Fruit fly (Drosophila melanogaster) whole organism, embryonic: ENCODE data around the gene Epp.

Source experiments
- Bteb2 ChIP-seq: fragments of 200-800 bp; sonication (Bioruptor generic); optimal IDR thresholded peaks from 2 replicates; lab custom pipeline; 2016; ENCODE audit warnings: missing biosample characterization, missing genetic modification characterization
- CG10366 ChIP-seq: fragments of 200-800 bp; sonication (Bioruptor generic); IDR thresholded peaks from 2 replicates; pipeline ENCODE4 v1.3.6; 2022; ENCODE audit warnings: missing biosample characterization, missing genetic modification characterization
- CG11247 ChIP-seq: fragments of 200-800 bp; sonication (Bioruptor generic); IDR thresholded peaks from 2 replicates; pipeline ENCODE4 v1.3.6; 2022; ENCODE audit warnings: missing biosample characterization, missing genetic modification characterization
- CG12391 ChIP-seq: fragments of 200-800 bp; sonication (Bioruptor generic); optimal IDR thresholded peaks from 3 replicates; lab custom pipeline; 2018; ENCODE audit warnings: missing biosample characterization, mild to moderate bottlenecking, missing genetic modification characterization, moderate library complexity
- CG13894 ChIP-seq: fragments of 200-800 bp; sonication (Bioruptor generic); optimal IDR thresholded peaks from 3 replicates; lab custom pipeline; 2018; ENCODE audit warnings: missing biosample characterization, mild to moderate bottlenecking, missing genetic modification characterization, moderate library complexity
- CG17802 ChIP-seq: fragments of 200-800 bp; sonication (Bioruptor generic); optimal IDR thresholded peaks from 2 replicates; lab custom pipeline; 2018; ENCODE audit warnings: missing biosample characterization, mild to moderate bottlenecking, missing genetic modification characterization, moderate library complexity
- CG18764 ChIP-seq: fragments of 200-800 bp; sonication (Bioruptor generic); optimal IDR thresholded peaks from 3 replicates; lab custom pipeline; 2016; ENCODE audit warnings: missing biosample characterization, missing genetic modification characterization
- CG2678 ChIP-seq: fragments of 200-800 bp; sonication (Bioruptor generic); optimal IDR thresholded peaks from 3 replicates; lab custom pipeline; 2019; ENCODE audit warnings: missing biosample characterization, mild to moderate bottlenecking, missing genetic modification characterization, moderate library complexity
- CG2889 ChIP-seq: fragments of 200-800 bp; sonication (Bioruptor generic); IDR thresholded peaks from 3 replicates; pipeline ENCODE4 v1.3.6; 2022; ENCODE audit warnings: missing biosample characterization, missing genetic modification characterization
- CG3726 ChIP-seq: fragments of 200-800 bp; sonication (Bioruptor generic); IDR thresholded peaks from 3 replicates; pipeline ENCODE4, ENCODE4 v1.3.6; 2022; ENCODE audit warnings: missing biosample characterization, missing genetic modification characterization
- CG4617 ChIP-seq: fragments of 200-800 bp; sonication (Bioruptor generic); optimal IDR thresholded peaks from 3 replicates; lab custom pipeline; 2016; ENCODE audit warnings: missing biosample characterization, missing genetic modification characterization, borderline replicate concordance
- CG7963 ChIP-seq: fragments of 200-800 bp; sonication (Bioruptor generic); IDR thresholded peaks from 3 replicates; pipeline ENCODE4 v1.3.6; 2022; ENCODE audit warnings: missing biosample characterization, missing genetic modification characterization; ENCODE audit not compliant: partially characterized antibody
- CG9609 ChIP-seq: fragments of 200-800 bp; sonication (Bioruptor generic); optimal IDR thresholded peaks from 3 replicates; lab custom pipeline; 2016; ENCODE audit warnings: missing biosample characterization, missing genetic modification characterization
- CkIIα-i1 ChIP-seq: fragments of 200-800 bp; sonication (Bioruptor generic); IDR thresholded peaks from 2 replicates; pipeline ENCODE4 v1.3.6; 2022; ENCODE audit warnings: missing biosample characterization, missing genetic modification characterization
- Dref ChIP-seq: fragments of 200-800 bp; sonication (Bioruptor generic); IDR thresholded peaks from 2 replicates; pipeline ENCODE4 v1.3.6; 2022; ENCODE audit warnings: missing biosample characterization, missing genetic modification characterization
- E2f2 ChIP-seq: fragments of 200-800 bp; sonication (Bioruptor generic); IDR thresholded peaks from 2 replicates; pipeline ENCODE4 v1.3.6; 2022; ENCODE audit warnings: missing biosample characterization, missing genetic modification characterization
- Elba2 ChIP-seq: fragments of 200-800 bp; sonication (Bioruptor generic); optimal IDR thresholded peaks from 3 replicates; lab custom pipeline; 2016; ENCODE audit warnings: missing biosample characterization, missing genetic modification characterization
- Fer2 ChIP-seq: fragments of 200-800 bp; sonication (Bioruptor generic); optimal IDR thresholded peaks from 2 replicates; lab custom pipeline; 2018; ENCODE audit warnings: missing biosample characterization, mild to moderate bottlenecking, missing genetic modification characterization, moderate library complexity
- Fer3 ChIP-seq: fragments of 200-800 bp; sonication (Bioruptor generic); optimal IDR thresholded peaks from 2 replicates; lab custom pipeline; 2018; ENCODE audit warnings: missing biosample characterization, mild to moderate bottlenecking, missing genetic modification characterization, moderate library complexity
- Kr ChIP-seq: fragments of 200-800 bp; sonication (Bioruptor generic); optimal IDR thresholded peaks from 2 replicates; lab custom pipeline; 2017; ENCODE audit warnings: missing biosample characterization, mild to moderate bottlenecking, missing genetic modification characterization
- MESR4 ChIP-seq: fragments of 200-800 bp; sonication (Bioruptor generic); optimal IDR thresholded peaks from 2 replicates; lab custom pipeline; 2018; ENCODE audit warnings: missing biosample characterization, mild to moderate bottlenecking, missing genetic modification characterization, moderate library complexity
- Med ChIP-seq: fragments of 200-800 bp; sonication (Bioruptor generic); peaks from one replicate; lab custom pipeline; 2016; ENCODE audit warnings: missing biosample characterization, missing genetic modification characterization, mild to moderate bottlenecking, inconsistent platforms, moderate library complexity
- NfI ChIP-seq: fragments of 200-800 bp; sonication (Bioruptor generic); optimal IDR thresholded peaks from 3 replicates; lab custom pipeline; 2018; ENCODE audit warnings: missing biosample characterization, mild to moderate bottlenecking, missing genetic modification characterization, moderate library complexity
- Rx ChIP-seq: fragments of 200-800 bp; sonication (Bioruptor generic); IDR thresholded peaks from 2 replicates; pipeline ENCODE4 v1.3.6; 2022; ENCODE audit warnings: missing biosample characterization, missing genetic modification characterization
- Taf1 ChIP-seq: fragments of 200-800 bp; sonication (Bioruptor generic); IDR thresholded peaks from 2 replicates; pipeline ENCODE4 v1.3.6; 2022; ENCODE audit warnings: missing biosample characterization, missing genetic modification characterization
- Vsx1 ChIP-seq: fragments of 200-800 bp; sonication (Bioruptor generic); optimal IDR thresholded peaks from 2 replicates; lab custom pipeline; 2017; ENCODE audit warnings: missing biosample characterization, mild to moderate bottlenecking, missing genetic modification characterization, missing genetic modification reagents
- br ChIP-seq: fragments of >200 bp; optimal IDR thresholded peaks from 2 replicates; lab custom pipeline; 2017
- cas ChIP-seq: fragments of 200-800 bp; sonication (Bioruptor generic); IDR thresholded peaks from 2 replicates; pipeline ENCODE4 v1.3.6; 2022; ENCODE audit warnings: missing biosample characterization, missing genetic modification characterization
- chif ChIP-seq, 2 experiments: fragments of 200-800 bp; sonication (Bioruptor generic); optimal IDR thresholded peaks; 3 replicates each; lab custom pipeline; 2016; ENCODE audit warnings: missing biosample characterization in 2 of 2, missing genetic modification characterization in 2 of 2
- chm ChIP-seq: fragments of 200-800 bp; sonication (Bioruptor generic); IDR thresholded peaks from 2 replicates; pipeline ENCODE4 v1.3.6; 2022; ENCODE audit warnings: missing biosample characterization, missing genetic modification characterization
- chn ChIP-seq: fragments of 200-800 bp; sonication (Bioruptor generic); optimal IDR thresholded peaks from 2 replicates; lab custom pipeline; 2016; ENCODE audit warnings: missing biosample characterization, missing genetic modification characterization
- dimm ChIP-seq: fragments of 200-800 bp; sonication (Bioruptor generic); IDR thresholded peaks from 2 replicates; pipeline ENCODE4 v1.3.6; 2022; ENCODE audit warnings: missing biosample characterization, missing genetic modification characterization
- exex ChIP-seq: fragments of 200-800 bp; sonication (Bioruptor generic); optimal IDR thresholded peaks from 4 replicates; lab custom pipeline; 2018; ENCODE audit warnings: missing biosample characterization, mild to moderate bottlenecking, missing genetic modification characterization, moderate library complexity
- eyg ChIP-seq: fragments of 200-800 bp; sonication (Bioruptor generic); optimal IDR thresholded peaks from 3 replicates; lab custom pipeline; 2016; ENCODE audit warnings: missing biosample characterization, missing genetic modification characterization
- fd102C ChIP-seq: fragments of 200-800 bp; sonication (Bioruptor generic); optimal IDR thresholded peaks from 2 replicates; lab custom pipeline; 2018; ENCODE audit warnings: missing biosample characterization, mild to moderate bottlenecking, missing genetic modification characterization, moderate library complexity
- gcm2 ChIP-seq: fragments of 200-800 bp; sonication (Bioruptor generic); optimal IDR thresholded peaks from 2 replicates; lab custom pipeline; 2016; ENCODE audit warnings: missing biosample characterization, missing genetic modification characterization
- gsb-n ChIP-seq: fragments of 200-800 bp; sonication (Bioruptor generic); optimal IDR thresholded peaks from 3 replicates; lab custom pipeline; 2018; ENCODE audit warnings: missing biosample characterization, mild to moderate bottlenecking, missing genetic modification characterization
- h ChIP-seq: fragments of >200 bp; optimal IDR thresholded peaks from 2 replicates; lab custom pipeline; 2017
- insv ChIP-seq, 2 experiments: fragments of 200-800 bp; sonication (Bioruptor generic); optimal IDR thresholded peaks; 3 replicates each; lab custom pipeline; 2016 to 2018; ENCODE audit warnings: missing biosample characterization in 2 of 2, missing genetic modification characterization in 2 of 2
- pita ChIP-seq: fragments of 200-800 bp; sonication (Bioruptor generic); optimal IDR thresholded peaks from 2 replicates; lab custom pipeline; 2017; ENCODE audit warnings: missing biosample characterization, mild to moderate bottlenecking, missing genetic modification characterization
- run ChIP-seq: fragments of 200-800 bp; sonication (Bioruptor generic); optimal IDR thresholded peaks from 3 replicates; lab custom pipeline; 2018; ENCODE audit warnings: missing biosample characterization, mild to moderate bottlenecking, missing genetic modification characterization
- sim ChIP-seq: fragments of 200-800 bp; sonication (Bioruptor generic); IDR thresholded peaks from 2 replicates; pipeline ENCODE4 v1.3.6; 2022; ENCODE audit warnings: missing biosample characterization, missing genetic modification characterization
- sima ChIP-seq: fragments of 200-800 bp; sonication (Bioruptor generic); optimal IDR thresholded peaks from 2 replicates; lab custom pipeline; 2016; ENCODE audit warnings: missing biosample characterization, missing genetic modification characterization
- tin ChIP-seq: fragments of 200-800 bp; sonication (Bioruptor generic); optimal IDR thresholded peaks from 3 replicates; lab custom pipeline; 2016; ENCODE audit warnings: missing biosample characterization, missing genetic modification characterization
- tna ChIP-seq: fragments of 200-800 bp; sonication (Bioruptor generic); IDR thresholded peaks from 2 replicates; pipeline ENCODE4 v1.3.6; 2022; ENCODE audit warnings: missing biosample characterization, missing genetic modification characterization; ENCODE audit not compliant: partially characterized antibody
- toy ChIP-seq: fragments of 200-800 bp; sonication (Bioruptor generic); IDR thresholded peaks from 2 replicates; pipeline ENCODE4 v1.3.6; 2022; ENCODE audit warnings: missing biosample characterization, missing genetic modification characterization
- trem ChIP-seq: fragments of 200-800 bp; optimal IDR thresholded peaks from 3 replicates; lab custom pipeline; 2019; ENCODE audit warnings: missing biosample characterization, mild to moderate bottlenecking, missing genetic modification characterization, moderate library complexity
- z ChIP-seq: fragments of 200-800 bp; sonication (Bioruptor generic); IDR thresholded peaks from 3 replicates; pipeline ENCODE4 v1.3.6; 2022; ENCODE audit warnings: missing biosample characterization, missing genetic modification characterization
- zen2 ChIP-seq: fragments of 200-800 bp; sonication (Bioruptor generic); IDR thresholded peaks from 3 replicates; pipeline ENCODE4 v1.3.6; 2022; ENCODE audit warnings: missing biosample characterization, missing genetic modification characterization; ENCODE audit not compliant: partially characterized antibody

Epp gene

dm6 chr3R:23939921-23940839, 52.5 kb downstream of the Epp start (continued):
- TF ChIP-seq gcm2 (GFP tag; lab: Kevin White, UChicago) (peak; percentile 28), CG7963 (GFP tag; lab: Robert Waterston, UW) (no peak), NfI (GFP tag; lab: Kevin White, UChicago) (peak; percentile 50), tin (peak; percentile 34), CG2889 (GFP tag; lab: Robert Waterston, UW) (peak; percentile 43; the same call in 1 of the 3 replicates), exex (tag; lab: Kevin White, UChicago) (peak; percentile 76), CG9609 (no peak), sim (GFP tag; lab: Robert Waterston, UW) (peak; percentile 84), zen2 (GFP tag; lab: Robert Waterston, UW) (no peak), chn (GFP tag; lab: Kevin White, UChicago) (peak; percentile 47), z (GFP tag; lab: Robert Waterston, UW) (peak; percentile 64; the same call in 2 of the 3 replicates), tna (GFP tag; lab: Robert Waterston, UW) (no peak), Bteb2 (GFP tag; lab: Kevin White, UChicago) (peak; percentile 64), trem (tag; lab: Kevin White, UChicago) (peak; percentile 45), h (lab: Kevin White, UChicago) (no peak), Taf1 (GFP tag; lab: Robert Waterston, UW) (no peak; the same call in 1 of the 2 replicates), sima (GFP tag; lab: Kevin White, UChicago) (peak; percentile 58), Med (GFP tag; lab: Kevin White, UChicago) (peak; percentile 91), CG3726 (peak; percentile 86; the same call in 2 of the 3 replicates), Rx (GFP tag; lab: Robert Waterston, UW) (no peak), chm (GFP tag; lab: Robert Waterston, UW) (peak; percentile 86; the same call in 1 of the 2 replicates), Dref (GFP tag; lab: Robert Waterston, UW) (no peak), CG10366 (GFP tag; lab: Robert Waterston, UW) (peak; percentile 62), pita (GFP tag; lab: Kevin White, UChicago) (no peak), insv (GFP tag; optimal IDR thresholded peaks at IDR 0.05; lab: Kevin White, UChicago) (peak in 1 of 2 experiments; percentile 75), CG2678 (tag; lab: Kevin White, UChicago) (peak; percentile 88), E2f2 (GFP tag; lab: Robert Waterston, UW) (peak; percentile 65), run (peak; percentile 71), CG17802 (peak; percentile 34), eyg (GFP tag; lab: Kevin White, UChicago) (peak; percentile 12), CG18764 (GFP tag; lab: Kevin White, UChicago) (peak; percentile 86), Fer2 (tag; lab: Kevin White, UChicago) (peak; percentile 70), toy (GFP tag; lab: Robert Waterston, UW) (peak; percentile 47; the same call in 1 of the 2 replicates), chif (GFP tag; optimal IDR thresholded peaks at IDR 0.05; lab: Kevin White, UChicago) (peak; percentile 49 to 80), CG4617 (peak; percentile 15), gsb-n (tag; lab: Kevin White, UChicago) (peak; percentile 87), CG13894 (tag; lab: Kevin White, UChicago) (peak; percentile 99), dimm (GFP tag; lab: Robert Waterston, UW) (no peak), CkIIα-i1 (GFP tag; lab: Robert Waterston, UW) (peak; percentile 35; the same call in 1 of the 2 replicates), CG12391 (peak; percentile 63), Vsx1 (GFP tag; lab: Kevin White, UChicago) (peak; percentile 95), Fer3 (peak; percentile 75), MESR4 (peak; percentile 38), CG11247 (GFP tag; lab: Robert Waterston, UW) (peak; percentile 78), fd102C (GFP tag; lab: Kevin White, UChicago) (peak; percentile 88), cas (GFP tag; lab: Robert Waterston, UW) (peak; percentile 40; the same call in 1 of the 2 replicates), br (no peak), Elba2 (GFP tag; lab: Kevin White, UChicago) (no peak), Kr (peak; percentile 91)
